Fruit fly (Drosophila melanogaster) Kc167 (cell line): ENCODE results near the gene ng2.

Experiments used
- Myc ChIP-seq: fragments of >200 bp; optimal IDR thresholded peaks from 2 replicates; lab custom pipeline; 2017; ENCODE audit warnings: missing external identifiers
- Sin3A ChIP-seq: fragments of >200 bp; optimal IDR thresholded peaks from 2 replicates; lab custom pipeline; 2018; ENCODE audit warnings: missing external identifiers
- h ChIP-seq: fragments of >200 bp; optimal IDR thresholded peaks from 3 replicates; lab custom pipeline; 2018; ENCODE audit warnings: missing external identifiers
- insv ChIP-seq: fragments of >200 bp; optimal IDR thresholded peaks from 3 replicates; lab custom pipeline; 2018; ENCODE audit warnings: missing external identifiers
- psq ChIP-seq: fragments of >200 bp; optimal IDR thresholded peaks from 2 replicates; lab custom pipeline; 2017; ENCODE audit warnings: missing external identifiers
- ttk ChIP-seq: sonication (Bioruptor generic); optimal IDR thresholded peaks from 2 replicates; lab custom pipeline; 2017; ENCODE audit warnings: missing external identifiers

- TF ChIP-seq insv, result no peak
- TF ChIP-seq psq, result no peak
- TF ChIP-seq ttk, result no peak
- no peak for TF ChIP-seq h (lab: Kevin White, UChicago)
- no peak for TF ChIP-seq Sin3A (lab: Kevin White, UChicago)
- no peak for TF ChIP-seq Myc
These were observed 3.8 kb downstream of the ng2 start, which contains the start of gene CG14265 for dm6 chrX:3236586-3236985.
